Worm (Caenorhabditis elegans): ENCODE results near the gene dim-1.

Gene dim-1

ce11 chrX:8083919-8084318, 25.9 kb upstream of the dim-1 start, which contains the start of gene K07E3.4 (continued):
- peak in 5 of 6 experiments; percentile 27 to 88 (median 80) for TF ChIP-seq elt-3 (tag; optimal IDR thresholded peaks at IDR 0.05)
- no peak for TF ChIP-seq egl-27 (tag; optimal IDR thresholded peaks at IDR 0.05)
- TF ChIP-seq ama-1 (optimal IDR thresholded peaks at IDR 0.05), result peak; percentile 14
- no peak for TF ChIP-seq pax-3 (tag; optimal IDR thresholded peaks at IDR 0.05)
- TF ChIP-seq Y116A8C.19 (tag; optimal IDR thresholded peaks at IDR 0.05; ENCODE audit: borderline replicate concordance), result no peak
- TF ChIP-seq mep-1 (tag; optimal IDR thresholded peaks at IDR 0.05), result peak; percentile 67
- peak; percentile 12 for TF ChIP-seq fkh-8 (tag; optimal IDR thresholded peaks at IDR 0.05)
- no peak for TF ChIP-seq zag-1 (tag; optimal IDR thresholded peaks at IDR 0.05)
- no peak for TF ChIP-seq fkh-4 (tag; optimal IDR thresholded peaks at IDR 0.05; ENCODE audit: borderline replicate concordance)
- no peak for TF ChIP-seq lir-3 (tag; optimal IDR thresholded peaks at IDR 0.05; ENCODE audit: poor library complexity)

- no peak for TF ChIP-seq lsy-2 (tag; optimal IDR thresholded peaks at IDR 0.05)
- TF ChIP-seq hpl-2 (GFP tag; optimal IDR thresholded peaks at IDR 0.05), result no peak
- no peak for TF ChIP-seq hlh-4 (tag; optimal IDR thresholded peaks at IDR 0.05)
- TF ChIP-seq nhr-47 (tag; optimal IDR thresholded peaks at IDR 0.05), result no peak
- TF ChIP-seq ceh-8 (GFP tag; optimal IDR thresholded peaks at IDR 0.05), result peak; percentile 21
- TF ChIP-seq nhr-71 (tag; optimal IDR thresholded peaks at IDR 0.05), result no peak
- TF ChIP-seq vab-15 (tag; optimal IDR thresholded peaks at IDR 0.05), result no peak
- peak; percentile 28 for TF ChIP-seq elt-2 (tag; optimal IDR thresholded peaks at IDR 0.05)
- TF ChIP-seq nhr-237 (tag; optimal IDR thresholded peaks at IDR 0.05), result no peak
- TF ChIP-seq snu-23 (GFP tag; optimal IDR thresholded peaks at IDR 0.05), result no peak
- TF ChIP-seq ztf-4 (tag; optimal IDR thresholded peaks at IDR 0.05), result no peak
- TF ChIP-seq C04F5.9 (tag; optimal IDR thresholded peaks at IDR 0.05), result no peak
- no peak for TF ChIP-seq alr-1 (tag; optimal IDR thresholded peaks at IDR 0.05; ENCODE audit: borderline replicate concordance)
- TF ChIP-seq xbp-1 (tag; optimal IDR thresholded peaks at IDR 0.05), result no peak
- TF ChIP-seq lin-14 (GFP tag; optimal IDR thresholded peaks at IDR 0.05), result no peak
- no peak for TF ChIP-seq ceh-63 (GFP tag; optimal IDR thresholded peaks at IDR 0.05)
- no peak for TF ChIP-seq fkh-10 (GFP tag; optimal IDR thresholded peaks at IDR 0.05)
- no peak for TF ChIP-seq rnt-1 (tag; optimal IDR thresholded peaks at IDR 0.05)
- TF ChIP-seq nhr-20 (tag; optimal IDR thresholded peaks at IDR 0.05), result no peak
- peak; percentile 2 for TF ChIP-seq egl-13 (tag; optimal IDR thresholded peaks at IDR 0.05)
- no peak for TF ChIP-seq egl-27 (tag; optimal IDR thresholded peaks at IDR 0.05)
These were observed 25.3 kb upstream of the dim-1 start for ce11 chrX:8083330-8083729.

ce11 chrX:8082703-8083102, 24.7 kb upstream of the dim-1 start:
- TF ChIP-seq mep-1 (tag; optimal IDR thresholded peaks at IDR 0.05) (no peak), nhr-90 (tag; optimal IDR thresholded peaks at IDR 0.05; ENCODE audit: poor library complexity) (no peak)

ce11 chrX:8078899-8079298, 20.9 kb upstream of the dim-1 start:
- TF ChIP-seq irx-1 (tag; optimal IDR thresholded peaks at IDR 0.05) (no peak), alr-1 (tag; optimal IDR thresholded peaks at IDR 0.05; ENCODE audit: borderline replicate concordance) (no peak), nhr-20 (tag; optimal IDR thresholded peaks at IDR 0.05) (no peak), unc-98 (GFP tag; IDR thresholded peaks at IDR 0.05) (no peak), nhr-237 (tag; optimal IDR thresholded peaks at IDR 0.05) (no peak), xbp-1 (tag; optimal IDR thresholded peaks at IDR 0.05) (no peak), ces-1 (GFP tag; optimal IDR thresholded peaks at IDR 0.05) (no peak), zip-4 (GFP tag; optimal IDR thresholded peaks at IDR 0.05) (no peak), efl-3 (GFP tag; optimal IDR thresholded peaks at IDR 0.05) (no peak), ceh-8 (GFP tag; optimal IDR thresholded peaks at IDR 0.05) (no peak), nhr-19 (GFP tag; conservative IDR thresholded peaks at IDR 0.05) (no peak), lsy-2 (tag; optimal IDR thresholded peaks at IDR 0.05) (no peak), mdl-1 (tag; optimal IDR thresholded peaks at IDR 0.05) (no peak)

Data from whole organism, L1 larva.